Fruit fly (Drosophila melanogaster): ENCODE measurements around the gene Tsp66E.
A peak's percentile ranks its signal among the peaks of the same experiment; 100 is the strongest.

Tsp66E gene

dm6 chr3L:8953962-8954647 is 41.8 kb downstream of the Tsp66E start, which contains the start of the genes CG43783 and orb2 (continued):
- TF ChIP-seq CG10565 (GFP tag; optimal IDR thresholded peaks at IDR 0.05) = no peak
- TF ChIP-seq cg (GFP tag; optimal IDR thresholded peaks at IDR 0.05) = peak; percentile 39
- no peak for TF ChIP-seq fd3F (GFP tag; optimal IDR thresholded peaks at IDR 0.05)
- no peak for TF ChIP-seq YL-1 (GFP tag; optimal IDR thresholded peaks at IDR 0.05)
- TF ChIP-seq Ada2b (GFP tag; IDR thresholded peaks at IDR 0.05) = no peak
- TF ChIP-seq NK7.1 (GFP tag; optimal IDR thresholded peaks at IDR 0.05) = no peak
- no peak for TF ChIP-seq cwo (GFP tag; optimal IDR thresholded peaks at IDR 0.05)
- TF ChIP-seq sd (tag; optimal IDR thresholded peaks at IDR 0.05) = peak; percentile 21
- TF ChIP-seq pb (GFP tag; optimal IDR thresholded peaks at IDR 0.05) = no peak
- TF ChIP-seq CG30431 (GFP tag; optimal IDR thresholded peaks at IDR 0.05) = no peak
- no peak for TF ChIP-seq Dad (GFP tag; optimal IDR thresholded peaks at IDR 0.05)
- TF ChIP-seq CG6654 (GFP tag; optimal IDR thresholded peaks at IDR 0.05) = no peak
- peak; percentile 70; the same call in 2 of the 3 replicates for TF ChIP-seq Opbp (GFP tag; IDR thresholded peaks at IDR 0.05; ENCODE audit: partially characterized antibody)
- TF ChIP-seq hb (GFP tag; IDR thresholded peaks at IDR 0.05; ENCODE audit: partially characterized antibody) = peak; percentile 71; the same call in 2 of the 3 replicates
- no peak for TF ChIP-seq kah (GFP tag; optimal IDR thresholded peaks at IDR 0.05)
- TF ChIP-seq PHDP (tag; optimal IDR thresholded peaks at IDR 0.05) = no peak
- TF ChIP-seq so (GFP tag; IDR thresholded peaks at IDR 0.05) = no peak
- peak; percentile 64 for TF ChIP-seq unc-4 (GFP tag; IDR thresholded peaks at IDR 0.05; ENCODE audit: partially characterized antibody)
- TF ChIP-seq CG8359 (GFP tag; optimal IDR thresholded peaks at IDR 0.05; ENCODE audit: borderline replicate concordance) = no peak
- TF ChIP-seq sna (GFP tag; IDR thresholded peaks at IDR 0.05; ENCODE audit: partially characterized antibody) = peak; percentile 71; the same call in 1 of the 2 replicates
- TF ChIP-seq stc (GFP tag; IDR thresholded peaks at IDR 0.05) = no peak
- no peak for TF ChIP-seq CG1602 (GFP tag; optimal IDR thresholded peaks at IDR 0.05)
- no peak for TF ChIP-seq CG15011 (GFP tag; optimal IDR thresholded peaks at IDR 0.05)
- TF ChIP-seq zfh2 (GFP tag; optimal IDR thresholded peaks at IDR 0.05) = no peak
- no peak for TF ChIP-seq Six4 (GFP tag; optimal IDR thresholded peaks at IDR 0.05)
- peak; percentile 53 for TF ChIP-seq pzg (GFP tag; optimal IDR thresholded peaks at IDR 0.05)
- TF ChIP-seq unpg (GFP tag; optimal IDR thresholded peaks at IDR 0.05) = no peak
- no peak for TF ChIP-seq Hmr (GFP tag; optimal IDR thresholded peaks at IDR 0.05)
- TF ChIP-seq CG7786 (GFP tag; optimal IDR thresholded peaks at IDR 0.05) = no peak
- no peak for TF ChIP-seq Abd-B (GFP tag; optimal IDR thresholded peaks at IDR 0.05)
- TF ChIP-seq h (optimal IDR thresholded peaks at IDR 0.05) = no peak
- TF ChIP-seq Fer1 (GFP tag; optimal IDR thresholded peaks at IDR 0.05) = no peak
- TF ChIP-seq bcd (GFP tag; optimal IDR thresholded peaks at IDR 0.05) = no peak
- TF ChIP-seq yki (optimal IDR thresholded peaks at IDR 0.05) = no peak
- TF ChIP-seq slp2 (GFP tag; optimal IDR thresholded peaks at IDR 0.05) = no peak
- peak; percentile 55; the same call in 1 of the 2 replicates for TF ChIP-seq tna (GFP tag; IDR thresholded peaks at IDR 0.05; ENCODE audit: partially characterized antibody)
- no peak for TF ChIP-seq CG9215 (GFP tag; IDR thresholded peaks at IDR 0.05)
- TF ChIP-seq CG12659 (GFP tag; optimal IDR thresholded peaks at IDR 0.05) = peak; percentile 4
- TF ChIP-seq Dref (GFP tag; IDR thresholded peaks at IDR 0.05) = peak; percentile 80
- no peak for TF ChIP-seq rib (GFP tag; IDR thresholded peaks at IDR 0.05)
- TF ChIP-seq repo (GFP tag; optimal IDR thresholded peaks at IDR 0.05) = no peak
- peak; percentile 56; the same call in 2 of the 3 replicates for TF ChIP-seq CG14860 (GFP tag; IDR thresholded peaks at IDR 0.05; ENCODE audit: partially characterized antibody)
- TF ChIP-seq ranshi (GFP tag; IDR thresholded peaks at IDR 0.05) = no peak
- no peak for TF ChIP-seq CG12155 (GFP tag; optimal IDR thresholded peaks at IDR 0.05)
- TF ChIP-seq sens (GFP tag) = peak; percentile 62
- TF ChIP-seq tgo (GFP tag; IDR thresholded peaks at IDR 0.05) = no peak
- TF ChIP-seq HLH4C (GFP tag; IDR thresholded peaks at IDR 0.05; ENCODE audit: partially characterized antibody) = peak; percentile 77
- TF ChIP-seq cas (GFP tag; IDR thresholded peaks at IDR 0.05) = no peak
- TF ChIP-seq phol (tag; optimal IDR thresholded peaks at IDR 0.05) = no peak
- no peak for TF ChIP-seq lilli (GFP tag; optimal IDR thresholded peaks at IDR 0.05)
